Fruit fly (Drosophila melanogaster) whole organism: ENCODE measurements around the gene car.

ENCODE experiments used
- CG8478 ChIP-seq: fragments of >200 bp; optimal IDR thresholded peaks from 2 replicates; lab custom pipeline; 2018; ENCODE audit warnings: inconsistent platforms
- Dll ChIP-seq: fragments of >200 bp; optimal IDR thresholded peaks from 2 replicates; lab custom pipeline; 2017
- EcR ChIP-seq, 2 experiments: fragments of >200 bp; optimal IDR thresholded peaks; 2 replicates each; lab custom pipeline; 2017; ENCODE audit warnings: missing biosample characterization in 2 of 2, missing genetic modification characterization in 2 of 2, missing genetic modification reagents in 2 of 2
- pan ChIP-seq: fragments of >200 bp; optimal IDR thresholded peaks from 2 replicates; lab custom pipeline; 2017
- psq ChIP-seq: fragments of >200 bp; optimal IDR thresholded peaks from 2 replicates; lab custom pipeline; 2017
- usp ChIP-seq: fragments of >200 bp; optimal IDR thresholded peaks from 2 replicates; lab custom pipeline; 2017; ENCODE audit warnings: missing biosample characterization, missing genetic modification characterization, mixed read lengths

dm6 chrX:19520376-19520775 is 45.4 kb upstream of the car start:
- no peak for TF ChIP-seq psq (lab: Kevin White, UChicago)
- TF ChIP-seq Dll = no peak
- no peak for TF ChIP-seq EcR (GFP tag; optimal IDR thresholded peaks at IDR 0.05; lab: Kevin White, UChicago)
- no peak for TF ChIP-seq usp (GFP tag; lab: Kevin White, UChicago)
- TF ChIP-seq CG8478 (lab: Kevin White, UChicago) = no peak
- no peak for TF ChIP-seq pan (lab: Kevin White, UChicago)
